Fruit fly (Drosophila melanogaster) whole organism, pupa: ENCODE measurements around the gene CG34299.

Source experiments
- CG12605 ChIP-seq: fragments of 200-800 bp; sonication (Bioruptor generic); IDR thresholded peaks from 2 replicates; pipeline ENCODE4 v1.3.6; 2022; ENCODE audit warnings: missing biosample characterization, missing genetic modification characterization
- CG14655 ChIP-seq: fragments of 200-800 bp; sonication (Bioruptor generic); optimal IDR thresholded peaks from 3 replicates; lab custom pipeline; 2017; ENCODE audit warnings: mild to moderate bottlenecking, missing biosample characterization, missing genetic modification reagents, missing genetic modification characterization
- CG15710 ChIP-seq: fragments of 200-800 bp; sonication (Bioruptor generic); optimal IDR thresholded peaks from 2 replicates; lab custom pipeline; 2018; ENCODE audit warnings: missing biosample characterization, mild to moderate bottlenecking, missing genetic modification characterization, moderate library complexity
- CG32121 ChIP-seq: fragments of 200-800 bp; sonication (Bioruptor generic); IDR thresholded peaks from 2 replicates; pipeline ENCODE4 v1.3.6; 2022; ENCODE audit warnings: missing biosample characterization, missing genetic modification characterization
- CG4496 ChIP-seq: fragments of 200-800 bp; sonication (Bioruptor generic); IDR thresholded peaks from 3 replicates; pipeline ENCODE4 v1.3.6; 2022; ENCODE audit warnings: missing biosample characterization, missing genetic modification characterization
- CG8159 ChIP-seq: fragments of 200-800 bp; sonication (Bioruptor generic); optimal IDR thresholded peaks from 3 replicates; lab custom pipeline; 2018; ENCODE audit warnings: missing biosample characterization, mild to moderate bottlenecking, missing genetic modification characterization, moderate library complexity
- CG9948 ChIP-seq: fragments of 200-800 bp; sonication (Bioruptor generic); optimal IDR thresholded peaks from 2 replicates; lab custom pipeline; 2018; ENCODE audit warnings: missing biosample characterization, mild to moderate bottlenecking, missing genetic modification characterization, moderate library complexity
- EcR ChIP-seq: fragments of 200-800 bp; sonication (Bioruptor generic); optimal IDR thresholded peaks from 3 replicates; lab custom pipeline; 2019; ENCODE audit warnings: missing biosample characterization, missing genetic modification characterization, mild to moderate bottlenecking, moderate library complexity, missing genetic modification reagents
- Pif1B ChIP-seq: fragments of 200-800 bp; sonication (Bioruptor generic); optimal IDR thresholded peaks from 3 replicates; lab custom pipeline; 2016; ENCODE audit warnings: missing biosample characterization, missing genetic modification characterization

- no peak for TF ChIP-seq CG32121 (GFP tag; lab: Robert Waterston, UW)
- TF ChIP-seq CG14655 (GFP tag; lab: Kevin White, UChicago), result no peak
- TF ChIP-seq CG9948 (tag; lab: Kevin White, UChicago), result no peak
- TF ChIP-seq CG8159, result no peak
- no peak for TF ChIP-seq Pif1B (GFP tag; lab: Kevin White, UChicago)
- no peak for TF ChIP-seq EcR (GFP tag; lab: Kevin White, UChicago)
- no peak for TF ChIP-seq CG12605 (GFP tag; lab: Robert Waterston, UW)
- TF ChIP-seq CG4496 (GFP tag; lab: Robert Waterston, UW), result no peak
- TF ChIP-seq CG15710, result no peak
Observed at dm6 chr3R:30275970-30276369, 26.6 kb downstream of the CG34299 start.
